Worm (Caenorhabditis elegans) whole organism, L4/young adult: Measurements from ENCODE around the gene Y54G11A.4.

Source experiments
- W03F9.2 ChIP-seq: fragments of 150-350 bp; optimal IDR thresholded peaks from 2 replicates; lab custom pipeline; 2014; ENCODE audit warnings: missing biosample characterization, missing genetic modification characterization
- dao-5 ChIP-seq: sonication (generic microtip); optimal IDR thresholded peaks from 2 replicates; lab custom pipeline; 2016; ENCODE audit warnings: missing genotype, missing genetic modification characterization, moderate library complexity, missing compliant biosample characterization
- him-1 ChIP-seq: sonication (generic microtip); optimal IDR thresholded peaks from 2 replicates; lab custom pipeline; 2016; ENCODE audit warnings: missing genotype, missing genetic modification reagents, missing genetic modification characterization, missing compliant biosample characterization

DNA sequence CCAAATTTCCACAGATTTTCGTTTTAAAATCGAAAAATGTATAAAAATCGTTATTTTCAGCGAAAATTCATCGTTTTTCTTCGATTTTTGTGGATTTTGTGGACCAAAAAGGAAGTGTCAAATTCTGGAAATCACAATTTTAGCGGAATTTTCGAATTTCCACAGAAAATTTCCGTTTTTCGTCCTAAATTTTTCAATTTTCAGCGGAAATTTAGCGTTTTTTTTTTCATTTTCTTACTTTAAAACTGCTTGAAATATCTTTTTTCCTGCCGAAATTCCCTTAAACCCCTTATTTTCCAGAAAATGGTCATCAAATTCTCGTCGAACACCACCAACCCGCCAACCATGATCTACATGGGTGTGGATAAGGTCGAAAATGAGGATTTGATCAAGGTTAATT is 40.6 kb upstream of the Y54G11A.4 start, which contains the start of gene Y54G11A.2:
- no peak for TF ChIP-seq W03F9.2 (tag; lab: Kevin White, UChicago)
- no peak for TF ChIP-seq him-1
- TF ChIP-seq dao-5 = no peak
